Worm (Caenorhabditis elegans) whole organism, dauer: ENCODE data around the gene ZC196.3.

Experiments used
- unc-62 ChIP-seq: sonication (generic microtip); optimal IDR thresholded peaks from 2 replicates; lab custom pipeline; 2017; ENCODE audit warnings: missing biosample characterization, missing genetic modification reagents, missing genetic modification characterization

Gene ZC196.3

DNA sequence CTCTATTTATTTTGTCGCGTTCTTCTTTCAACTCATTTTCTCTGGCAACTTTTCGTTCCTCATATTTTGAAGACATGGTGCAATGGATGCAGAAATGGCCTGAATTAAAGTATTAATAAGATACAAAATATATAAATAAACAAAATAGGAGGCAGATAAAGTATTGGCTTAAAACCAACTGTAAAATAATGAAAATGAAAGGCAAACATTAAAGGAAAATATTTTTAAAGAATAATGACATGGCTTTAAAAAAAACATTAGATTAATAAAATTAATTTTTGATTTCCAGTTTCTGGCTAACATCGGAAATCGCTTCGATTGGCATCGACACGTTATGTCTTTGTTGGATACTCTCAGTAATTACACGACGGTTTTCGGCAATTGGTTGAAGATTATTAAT, 23.9 kb downstream of the ZC196.3 start, which contains the start of gene ddn-1:
TSS of gene ddn-1 (minus strand) at position 101 of the 400 bp plus-strand sequence.
- TF ChIP-seq unc-62 (GFP tag; lab: Kevin White, UChicago) = no peak

ce11 chrV:8762861-8763260, 26.4 kb downstream of the ZC196.3 start, which contains the start of gene B0507.8:
B0507.8 (minus strand) TSS chrV:8762961.
- TF ChIP-seq unc-62 (GFP tag; lab: Kevin White, UChicago) = no peak

DNA sequence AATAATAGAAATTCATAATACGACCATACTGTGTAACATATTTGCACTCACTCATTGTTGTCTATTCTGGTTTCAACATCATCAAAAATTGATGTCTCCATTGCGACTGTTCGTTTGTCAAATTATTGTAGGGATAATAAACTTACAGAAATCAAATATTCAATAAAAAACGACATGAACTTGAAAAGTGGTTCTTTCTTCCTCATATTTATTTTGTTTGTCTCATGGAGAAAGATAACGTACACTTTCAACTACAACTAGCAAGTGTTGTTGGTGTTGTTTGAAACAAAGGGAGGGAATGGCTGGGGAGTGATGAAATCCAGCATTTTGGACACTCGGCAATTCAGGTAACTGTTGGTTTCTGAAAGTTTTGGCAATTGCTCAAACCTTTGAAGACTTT, 29.5 kb downstream of the ZC196.3 start, which contains the start of gene B0507.9:
TSS of gene B0507.9 (minus strand) at position 101 of the 400 bp plus-strand sequence.
- TF ChIP-seq unc-62 (GFP tag; lab: Kevin White, UChicago) = no peak

ce11 chrV:8767041-8767440, 30.6 kb downstream of the ZC196.3 start:
- TF ChIP-seq unc-62 (GFP tag; lab: Kevin White, UChicago) = no peak

- TF ChIP-seq unc-62 (GFP tag; lab: Kevin White, UChicago) = no peak
Measured at ce11 chrV:8767493-8767892, 31.0 kb downstream of the ZC196.3 start.

ce11 chrV:8768481-8768959, 32.1 kb downstream of the ZC196.3 start, which contains the start of gene B0507.3:
B0507.3 (plus strand) TSS chrV:8768909.
- TF ChIP-seq unc-62 (GFP tag; lab: Kevin White, UChicago) = no peak

ce11 chrV:8769154-8769553, 32.7 kb downstream of the ZC196.3 start:
- TF ChIP-seq unc-62 (GFP tag; lab: Kevin White, UChicago) = no peak

ce11 chrV:8771599-8771998, 35.1 kb downstream of the ZC196.3 start, which contains the start of gene srx-115:
srx-115 (plus strand) TSS chrV:8771899.
- TF ChIP-seq unc-62 (GFP tag; lab: Kevin White, UChicago) = no peak

- TF ChIP-seq unc-62 (GFP tag; lab: Kevin White, UChicago) = no peak
Measured at ce11 chrV:8773826-8774382, 37.4 kb downstream of the ZC196.3 start, which contains the start of gene B0507.2. B0507.2 (plus strand) TSS chrV:8774332.

ce11 chrV:8776270-8776669, 39.8 kb downstream of the ZC196.3 start, which contains the start of gene B0507.1:
B0507.1 (plus strand) TSS chrV:8776570.
- TF ChIP-seq unc-62 (GFP tag; lab: Kevin White, UChicago) = no peak

ce11 chrV:8781164-8781563, 44.7 kb downstream of the ZC196.3 start:
- no peak for TF ChIP-seq unc-62 (GFP tag; lab: Kevin White, UChicago)

DNA sequence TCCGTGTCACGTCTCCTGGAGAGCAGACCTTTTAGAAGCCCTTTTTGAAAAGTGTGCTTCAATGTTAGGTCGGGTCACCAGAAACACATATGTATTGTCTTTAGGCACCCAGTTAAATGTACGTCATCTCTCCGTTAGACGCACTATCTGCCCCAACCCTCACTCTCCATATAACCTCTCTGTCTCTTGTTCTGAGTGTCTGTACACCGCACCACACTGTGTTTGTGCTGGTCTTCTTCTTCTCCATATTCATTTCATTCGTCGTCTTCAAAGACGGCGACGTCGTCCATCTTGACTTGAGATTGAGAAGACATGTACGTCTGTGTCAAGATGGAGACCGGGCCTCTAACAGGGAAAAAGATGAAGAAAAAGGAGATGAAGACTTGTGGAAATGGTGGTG, 45.6 kb downstream of the ZC196.3 start:
- TF ChIP-seq unc-62 (GFP tag; lab: Kevin White, UChicago) = no peak

DNA sequence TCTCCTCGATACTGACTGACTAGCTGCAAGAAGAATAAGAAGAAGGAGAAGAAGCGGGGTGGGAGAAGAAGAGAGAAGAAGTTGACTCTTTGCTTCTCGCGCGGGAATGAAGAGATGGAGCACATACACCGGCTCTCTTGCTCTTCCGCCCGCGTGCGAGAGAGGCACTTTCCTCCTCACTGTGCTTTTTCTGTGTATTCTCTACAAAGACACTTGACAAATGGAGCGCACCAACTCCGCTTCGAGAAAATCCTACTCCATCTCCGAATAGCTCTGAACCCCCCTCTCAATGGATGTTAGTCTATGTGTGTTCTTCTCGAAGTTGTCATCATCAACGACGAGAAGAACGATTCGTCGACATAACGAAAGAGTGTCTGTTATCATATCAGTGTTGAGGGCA, 48.0 kb downstream of the ZC196.3 start:
- TF ChIP-seq unc-62 (GFP tag; lab: Kevin White, UChicago) = no peak

DNA sequence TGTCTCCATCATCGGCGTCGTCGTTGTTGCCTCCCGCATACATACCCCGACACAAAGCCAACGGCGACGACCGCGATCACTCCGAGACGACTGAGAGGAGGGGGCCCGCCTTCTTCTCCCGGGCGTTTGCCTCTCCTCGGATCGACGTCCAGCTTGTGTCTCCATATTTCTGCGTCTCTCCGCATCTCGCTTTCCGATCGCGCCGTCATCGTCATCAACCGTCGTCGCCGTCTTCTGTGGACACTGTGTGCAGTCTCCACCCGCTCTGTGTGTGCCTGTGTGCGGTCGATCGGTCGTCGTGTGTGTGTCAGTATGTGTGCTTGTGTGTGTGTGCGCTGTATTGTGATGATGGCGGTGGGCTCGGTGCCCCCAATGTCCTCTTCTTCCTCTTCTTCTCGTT, 49.1 kb downstream of the ZC196.3 start:
- TF ChIP-seq unc-62 (GFP tag; lab: Kevin White, UChicago) = no peak

DNA sequence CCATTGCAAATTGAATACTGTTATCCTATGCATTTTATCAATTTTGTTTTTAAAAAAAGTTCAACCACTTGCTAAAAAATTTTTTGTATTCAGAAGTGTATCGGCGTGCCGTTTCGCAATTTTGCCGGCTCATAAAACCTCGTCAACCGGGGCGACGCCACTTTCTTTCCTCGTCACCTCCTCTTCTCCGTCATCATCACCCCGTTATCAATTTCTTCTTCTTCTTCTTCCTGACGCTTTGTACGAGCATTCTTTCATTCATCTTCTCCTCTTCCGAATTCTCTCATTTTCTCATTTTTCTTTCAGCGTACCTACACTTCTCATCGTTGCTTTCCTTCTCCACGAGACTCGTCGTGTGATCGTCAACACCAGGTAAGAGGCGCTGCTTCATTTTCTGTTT, 49.8 kb downstream of the ZC196.3 start, which contains the start of gene sup-37:
TSS of gene sup-37 (plus strand) at position 301 of the 400 bp plus-strand sequence.
- no peak for TF ChIP-seq unc-62 (GFP tag; lab: Kevin White, UChicago)
